Worm (Caenorhabditis elegans) whole organism, L4/young adult: ENCODE results near the gene K04F1.8.
"Not testable (repeated sequence)": the region's sequence is repeated elsewhere in the genome, so short reads cannot be mapped to it uniquely, and the experiment has no call there.

Experiments used
- W03F9.2 ChIP-seq: fragments of 150-350 bp; optimal IDR thresholded peaks from 2 replicates; lab custom pipeline; 2014; ENCODE audit warnings: missing biosample characterization, missing genetic modification characterization
- dao-5 ChIP-seq: sonication (generic microtip); optimal IDR thresholded peaks from 2 replicates; lab custom pipeline; 2016; ENCODE audit warnings: missing genotype, missing genetic modification characterization, moderate library complexity, missing compliant biosample characterization
- him-1 ChIP-seq: sonication (generic microtip); optimal IDR thresholded peaks from 2 replicates; lab custom pipeline; 2016; ENCODE audit warnings: missing genotype, missing genetic modification reagents, missing genetic modification characterization, missing compliant biosample characterization

DNA sequence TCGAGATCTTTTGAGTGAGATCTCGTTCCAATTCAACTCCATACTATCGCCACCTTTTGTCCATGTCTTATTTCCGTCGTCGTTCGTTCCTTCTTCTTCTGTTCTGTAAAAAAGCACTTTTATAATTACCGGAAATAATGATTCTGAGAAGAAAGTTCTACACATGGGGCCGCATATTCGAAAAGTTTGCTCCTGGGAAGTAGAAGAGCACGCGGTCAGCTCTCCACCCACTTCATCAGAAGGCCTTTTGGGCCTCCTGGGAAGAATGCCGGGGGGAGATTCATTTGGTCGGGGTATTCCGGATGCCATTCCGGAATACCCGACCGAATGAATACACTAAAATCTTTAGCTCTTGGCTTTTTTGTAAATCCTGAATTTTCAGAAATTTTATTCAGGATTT lies 25.5 kb downstream of the K04F1.8 start, which contains the start of gene Y46H3C.5:
- TF ChIP-seq dao-5 (tag; lab: Kevin White, UChicago); him-1; W03F9.2 (tag; lab: Kevin White, UChicago): not testable (repeated sequence)
